Worm (Caenorhabditis elegans) whole organism, midembryonic: ENCODE data around the gene F07F6.7.

Experiments used
- T22C8.4 ChIP-seq: fragments of 200-800 bp; sonication (Bioruptor generic); IDR thresholded peaks from 2 replicates; pipeline ENCODE4 v1.3.6; 2022; ENCODE audit warnings: missing genetic modification characterization, missing compliant biosample characterization
- flt-1 ChIP-seq: fragments of 200-800 bp; sonication (Bioruptor generic); IDR thresholded peaks from 2 replicates; pipeline ENCODE4 v1.3.6; 2022; ENCODE audit warnings: missing genetic modification characterization, missing compliant biosample characterization
- klf-2 ChIP-seq: fragments of 200-800 bp; sonication (Bioruptor generic); conservative IDR thresholded peaks from 2 replicates; pipeline ENCODE4 v1.3.6; 2022; ENCODE audit warnings: missing genetic modification reagents, missing genetic modification characterization, missing compliant biosample characterization
- med-1 ChIP-seq: sonication (generic microtip); optimal IDR thresholded peaks from 2 replicates; lab custom pipeline; 2017; ENCODE audit warnings: missing genetic modification characterization, mild to moderate bottlenecking, missing compliant biosample characterization, antibody characterized with exemption, missing genetic modification reagents; ENCODE audit not compliant: insufficient read depth
- tab-1 ChIP-seq: fragments of 200-800 bp; sonication (Bioruptor generic); IDR thresholded peaks from 2 replicates; pipeline ENCODE4 v1.3.6; 2022; ENCODE audit warnings: missing genetic modification characterization, missing compliant biosample characterization
- ztf-23 ChIP-seq: fragments of 200-800 bp; sonication (Bioruptor generic); IDR thresholded peaks from 2 replicates; pipeline ENCODE4 v1.3.6; 2022; ENCODE audit warnings: missing genetic modification reagents, missing genetic modification characterization, missing compliant biosample characterization

DNA sequence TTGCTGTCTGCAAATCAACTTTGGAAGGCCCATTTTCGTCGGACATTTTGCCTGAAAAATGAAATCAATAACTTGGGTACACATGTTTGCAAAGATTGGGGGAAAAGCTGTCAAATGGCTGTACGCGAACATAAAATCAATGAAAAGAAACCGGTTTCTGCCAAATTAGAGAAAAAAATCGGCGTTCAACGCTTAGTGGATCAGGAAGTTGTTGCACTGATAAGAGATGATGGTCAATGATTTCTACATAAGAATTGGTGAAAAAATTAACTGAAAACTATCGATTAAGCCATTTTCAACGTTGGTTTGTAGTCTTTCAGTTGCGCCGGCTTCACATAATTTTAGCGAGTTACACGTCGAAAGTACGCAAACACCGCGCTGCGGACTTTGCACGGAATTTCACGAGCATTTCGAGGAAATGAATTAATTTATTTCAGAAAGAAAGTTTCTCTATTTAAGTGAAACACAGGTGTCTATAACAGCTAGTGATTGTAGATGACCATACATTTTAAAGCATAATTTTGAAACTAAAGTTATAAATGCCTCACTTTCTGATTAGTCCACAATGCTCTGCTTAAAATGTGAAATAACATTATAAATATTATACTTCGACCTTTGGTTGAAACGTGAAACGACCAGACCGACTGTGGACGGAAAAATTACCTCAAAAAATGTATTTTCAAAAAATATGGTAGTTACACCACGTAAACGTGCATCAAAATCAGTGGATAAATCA lies 6.0 kb upstream of the F07F6.7 start, which contains the start of the genes F07F6.4 and F07F6.2:
- TF ChIP-seq T22C8.4 (GFP tag; lab: Robert Waterston, UW) (no peak), flt-1 (GFP tag; lab: Robert Waterston, UW) (no peak), ztf-23 (GFP tag; lab: Robert Waterston, UW) (no peak), klf-2 (GFP tag; lab: Robert Waterston, UW) (no peak), med-1 (GFP tag; lab: Kevin White, UChicago) (no peak), tab-1 (no peak)
